Worm (Caenorhabditis elegans): ENCODE measurements around the gene Y38H6C.9.

Gene Y38H6C.9

ce11 chrV:20497537-20497936 lies 24.5 kb downstream of the Y38H6C.9 start (continued):
- TF ChIP-seq cey-2 (tag; optimal IDR thresholded peaks at IDR 0.05; ENCODE audit: borderline replicate concordance, insufficient read depth) (no peak), fkh-10 (GFP tag; optimal IDR thresholded peaks at IDR 0.05) (no peak), F26F4.8 (GFP tag; conservative IDR thresholded peaks at IDR 0.05) (no peak), attf-4 (tag; optimal IDR thresholded peaks at IDR 0.05) (no peak), lin-39 (tag; optimal IDR thresholded peaks at IDR 0.05) (no peak), saeg-2 (GFP tag; IDR thresholded peaks at IDR 0.05) (0 out of 2 replicates have a peak, but pooled peaks have one; percentile 49), nhr-102 (tag; optimal IDR thresholded peaks at IDR 0.05) (peak; percentile 50), Y75B8A.6 (GFP tag; IDR thresholded peaks at IDR 0.05) (peak; percentile 30; the same call in 1 of the 2 replicates), unc-62 (GFP tag; optimal IDR thresholded peaks at IDR 0.05 in 1 of 2) (peak in 1 of 2 experiments; percentile 32), unc-62 (tag; optimal IDR thresholded peaks at IDR 0.05) (no peak), T20F7.1 (GFP tag; optimal IDR thresholded peaks at IDR 0.05) (peak; percentile 40), ceh-32 (tag; optimal IDR thresholded peaks at IDR 0.05; ENCODE audit: poor library complexity) (no peak), nhr-111 (GFP tag; optimal IDR thresholded peaks at IDR 0.05) (no peak), skn-1 (tag; optimal IDR thresholded peaks at IDR 0.05) (no peak), ceh-28 (tag; optimal IDR thresholded peaks at IDR 0.05) (no peak)

ce11 chrV:20493271-20494231 lies 28.5 kb downstream of the Y38H6C.9 start, which contains the start of gene B0250.5:
TSS of gene B0250.5 (plus strand) at chrV:20493924.
- TF ChIP-seq zfp-3 (GFP tag; conservative IDR thresholded peaks at IDR 0.05): no peak
- TF ChIP-seq mes-2 (tag; optimal IDR thresholded peaks at IDR 0.05; ENCODE audit: poor library complexity, severe bottlenecking): no peak
- TF ChIP-seq daf-19 (GFP tag; conservative IDR thresholded peaks at IDR 0.05): no peak
- no peak for TF ChIP-seq ama-1 (optimal IDR thresholded peaks at IDR 0.05)
- TF ChIP-seq nhr-42 (GFP tag; IDR thresholded peaks at IDR 0.05): no peak
- no peak for TF ChIP-seq sdz-12 (GFP tag; optimal IDR thresholded peaks at IDR 0.05)
- TF ChIP-seq lin-38 (GFP tag; IDR thresholded peaks at IDR 0.05): peak; percentile 21; the same call in 1 of the 2 replicates
- TF ChIP-seq duxl-1 (tag; optimal IDR thresholded peaks at IDR 0.05; ENCODE audit: poor library complexity): peak; percentile 3
- TF ChIP-seq skn-1 (tag; optimal IDR thresholded peaks at IDR 0.05): no peak
- TF ChIP-seq dpl-1 (GFP tag; optimal IDR thresholded peaks at IDR 0.05): peak; percentile 65
- TF ChIP-seq unc-62 (GFP tag; optimal IDR thresholded peaks at IDR 0.05 in 1 of 2): no peak
- no peak for TF ChIP-seq unc-62 (tag; optimal IDR thresholded peaks at IDR 0.05)
- TF ChIP-seq mdl-1 (tag; optimal IDR thresholded peaks at IDR 0.05): peak in 1 of 2 experiments; percentile 36
- no peak for TF ChIP-seq daf-12 (tag; optimal IDR thresholded peaks at IDR 0.05)
- no peak for TF ChIP-seq lin-1 (GFP tag; IDR thresholded peaks at IDR 0.05)
- TF ChIP-seq ztf-11 (tag; optimal IDR thresholded peaks at IDR 0.05): no peak
- TF ChIP-seq ceh-44 (GFP tag; IDR thresholded peaks at IDR 0.05): no peak
- TF ChIP-seq Y5F2A.4 (GFP tag; optimal IDR thresholded peaks at IDR 0.05): no peak
- TF ChIP-seq hif-1 (tag; optimal IDR thresholded peaks at IDR 0.05): peak in 1 of 2 experiments; percentile 35
- peak in 1 of 2 experiments; percentile 54 for TF ChIP-seq lsy-2 (tag; optimal IDR thresholded peaks at IDR 0.05)
- no peak for TF ChIP-seq ctbp-1 (GFP tag; IDR thresholded peaks at IDR 0.05)
- peak; percentile 34; the same call in 1 of the 2 replicates for TF ChIP-seq dmd-6 (GFP tag; IDR thresholded peaks at IDR 0.05)
- peak; percentile 17 for TF ChIP-seq mep-1 (tag; optimal IDR thresholded peaks at IDR 0.05)
- 0 out of 2 replicates have a peak, but pooled peaks have one; percentile 65 for TF ChIP-seq F44E2.7 (GFP tag; IDR thresholded peaks at IDR 0.05)
- no peak for TF ChIP-seq pha-4 (GFP tag; IDR thresholded peaks at IDR 0.05)
- TF ChIP-seq pha-4 (tag; optimal IDR thresholded peaks at IDR 0.05): no peak
- peak; percentile 35 for TF ChIP-seq hlh-30 (tag; optimal IDR thresholded peaks at IDR 0.05; ENCODE audit: insufficient read depth)
- TF ChIP-seq nhr-25 (tag; optimal IDR thresholded peaks at IDR 0.05; ENCODE audit: borderline replicate concordance, insufficient read depth): no peak
- TF ChIP-seq mxl-2 (GFP tag; conservative IDR thresholded peaks at IDR 0.05): no peak
- TF ChIP-seq dve-1 (tag; optimal IDR thresholded peaks at IDR 0.05; ENCODE audit: insufficient read depth): peak; percentile 45
- no peak for TF ChIP-seq R02D3.7 (tag; optimal IDR thresholded peaks at IDR 0.05)

Measured in whole organism, L4 larva.